Fruit fly (Drosophila melanogaster) whole organism, embryonic: ENCODE measurements around the gene Atg14.

Experiments
- CG11398 ChIP-seq: fragments of 200-800 bp; sonication (Bioruptor generic); optimal IDR thresholded peaks from 2 replicates; lab custom pipeline; 2016; ENCODE audit warnings: missing biosample characterization, missing genetic modification characterization
- CG12659 ChIP-seq: fragments of 200-800 bp; sonication (Bioruptor generic); optimal IDR thresholded peaks from 3 replicates; lab custom pipeline; 2017; ENCODE audit warnings: mild to moderate bottlenecking, missing biosample characterization, missing genetic modification reagents, missing genetic modification characterization
- CG15601 ChIP-seq: fragments of 200-800 bp; sonication (Bioruptor generic); optimal IDR thresholded peaks from 3 replicates; lab custom pipeline; 2019; ENCODE audit warnings: missing biosample characterization, mild to moderate bottlenecking, missing genetic modification characterization, moderate library complexity
- CG17912 ChIP-seq: fragments of 200-800 bp; sonication (Bioruptor generic); optimal IDR thresholded peaks from 2 replicates; lab custom pipeline; 2018; ENCODE audit warnings: missing biosample characterization, mild to moderate bottlenecking, missing genetic modification characterization
- CG2889 ChIP-seq: fragments of 200-800 bp; sonication (Bioruptor generic); IDR thresholded peaks from 3 replicates; pipeline ENCODE4 v1.3.6; 2022; ENCODE audit warnings: missing biosample characterization, missing genetic modification characterization
- CG30431 ChIP-seq: fragments of 200-800 bp; sonication (Bioruptor generic); optimal IDR thresholded peaks from 2 replicates; lab custom pipeline; 2017; ENCODE audit warnings: missing biosample characterization, missing genetic modification characterization
- CG3838 ChIP-seq: fragments of 200-800 bp; sonication (Bioruptor generic); optimal IDR thresholded peaks from 3 replicates; lab custom pipeline; 2016; ENCODE audit warnings: missing biosample characterization, missing genetic modification characterization
- bowl ChIP-seq: fragments of 200-800 bp; sonication (Bioruptor generic); IDR thresholded peaks from 2 replicates; pipeline ENCODE4 v1.3.6; 2022; ENCODE audit warnings: missing biosample characterization, missing genetic modification characterization
- her ChIP-seq: fragments of 200-800 bp; sonication (Bioruptor generic); optimal IDR thresholded peaks from 2 replicates; lab custom pipeline; 2016; ENCODE audit warnings: missing biosample characterization, missing genetic modification characterization
- pan ChIP-seq, 4 experiments: fragments of >200 bp in 3 of 4; fragments of 200-800 bp in 1 of 4; sonication (Bioruptor generic) in 1 of 4; optimal IDR thresholded peaks in 3 of 4; IDR thresholded peaks in 1 of 4; 2 replicates each; pipeline versions ENCODE4 v1.3.6 to Lab custom; 2017 to 2022; ENCODE audit warnings: missing biosample characterization in 2 of 4, missing genetic modification characterization in 2 of 4, mixed read lengths in 1 of 4
- zen2 ChIP-seq: fragments of 200-800 bp; sonication (Bioruptor generic); IDR thresholded peaks from 3 replicates; pipeline ENCODE4 v1.3.6; 2022; ENCODE audit warnings: missing biosample characterization, missing genetic modification characterization; ENCODE audit not compliant: partially characterized antibody

dm6 chr3R:29077572-29077971 lies 38.6 kb upstream of the Atg14 start:
- no peak for TF ChIP-seq bowl (GFP tag; lab: Robert Waterston, UW)
- TF ChIP-seq zen2 (GFP tag; lab: Robert Waterston, UW) = no peak
- TF ChIP-seq CG3838 = no peak
- TF ChIP-seq pan (optimal IDR thresholded peaks at IDR 0.05; lab: Kevin White, UChicago) = no peak
- TF ChIP-seq pan (GFP tag; optimal IDR thresholded peaks at IDR 0.05 in 1 of 2, IDR thresholded peaks at IDR 0.05 in 1 of 2) = peak in 1 of 2 experiments; percentile 6
- no peak for TF ChIP-seq CG17912 (GFP tag; lab: Kevin White, UChicago)
- TF ChIP-seq her (GFP tag; lab: Kevin White, UChicago) = no peak
- no peak for TF ChIP-seq CG12659 (GFP tag; lab: Kevin White, UChicago)
- TF ChIP-seq CG15601 (tag; lab: Kevin White, UChicago) = no peak
- TF ChIP-seq CG11398 (GFP tag; lab: Kevin White, UChicago) = no peak
- TF ChIP-seq CG2889 = no peak
- TF ChIP-seq CG30431 (GFP tag; lab: Kevin White, UChicago) = no peak
